Fruit fly (Drosophila melanogaster): Measurements from ENCODE around the gene knrl.

DNA sequence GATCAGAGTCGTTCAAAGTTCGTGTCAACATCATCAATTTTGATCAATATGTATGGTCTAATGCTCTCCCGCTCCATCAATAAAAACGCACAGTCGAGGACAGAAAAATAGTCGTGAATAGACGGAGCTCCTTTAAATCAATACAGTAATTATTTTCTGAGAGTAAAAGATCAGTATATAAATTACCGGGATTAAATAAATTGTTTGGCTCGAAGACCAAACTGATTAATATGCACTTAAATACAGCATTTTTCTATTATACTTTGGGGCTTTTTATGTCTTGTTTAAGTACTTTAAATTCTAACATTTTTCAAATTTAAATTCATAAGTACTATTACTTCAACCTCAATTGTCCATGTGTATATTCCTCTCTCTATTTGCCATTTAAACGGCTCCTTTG, 14.0 kb upstream of the knrl start:
- TF ChIP-seq psq (GFP tag; optimal IDR thresholded peaks at IDR 0.05) (no peak), usp (GFP tag; optimal IDR thresholded peaks at IDR 0.05) (no peak), Abd-B (GFP tag; optimal IDR thresholded peaks at IDR 0.05) (no peak), lola (GFP tag; optimal IDR thresholded peaks at IDR 0.05) (no peak), dl (GFP tag; optimal IDR thresholded peaks at IDR 0.05; ENCODE audit: insufficient read depth in 1 of 2, partially characterized antibody in 2 of 2) (no peak), CrebA (GFP tag; optimal IDR thresholded peaks at IDR 0.05; ENCODE audit: borderline replicate concordance) (no peak), Dfd (GFP tag; optimal IDR thresholded peaks at IDR 0.05) (no peak), fru (GFP tag; optimal IDR thresholded peaks at IDR 0.05) (no peak), Hnf4 (GFP tag; optimal IDR thresholded peaks at IDR 0.05) (no peak), dsf (GFP tag; optimal IDR thresholded peaks at IDR 0.05; ENCODE audit: borderline replicate concordance) (no peak)

Measured in whole organism, wandering third instar larva.